Fruit fly (Drosophila melanogaster) whole organism, embryonic: ENCODE results near the gene mahe.

ENCODE experiments used
- Awh ChIP-seq: fragments of 200-800 bp; sonication (Bioruptor generic); IDR thresholded peaks from 2 replicates; pipeline ENCODE4, ENCODE4 v1.3.6; 2022; ENCODE audit warnings: missing biosample characterization, missing genetic modification characterization
- CG10209 ChIP-seq: fragments of 200-800 bp; sonication (Bioruptor generic); optimal IDR thresholded peaks from 3 replicates; lab custom pipeline; 2017; ENCODE audit warnings: missing biosample characterization, mild to moderate bottlenecking, missing genetic modification characterization, missing genetic modification reagents
- CG10274 ChIP-seq: fragments of 200-800 bp; sonication (Bioruptor generic); optimal IDR thresholded peaks from 3 replicates; lab custom pipeline; 2017; ENCODE audit warnings: missing biosample characterization, mild to moderate bottlenecking, missing genetic modification characterization
- CG10321 ChIP-seq: fragments of 200-800 bp; sonication (Bioruptor generic); IDR thresholded peaks from 2 replicates; pipeline ENCODE4 v1.3.6; 2022; ENCODE audit warnings: missing biosample characterization, missing genetic modification characterization
- CG10654 ChIP-seq: fragments of 200-800 bp; sonication (Bioruptor generic); optimal IDR thresholded peaks from 2 replicates; lab custom pipeline; 2016; ENCODE audit warnings: missing biosample characterization, missing genetic modification characterization
- CG10979 ChIP-seq: fragments of 200-800 bp; sonication (Bioruptor generic); optimal IDR thresholded peaks from 2 replicates; lab custom pipeline; 2018; ENCODE audit warnings: missing biosample characterization, mild to moderate bottlenecking, missing genetic modification characterization, moderate library complexity
- CG13123 ChIP-seq: fragments of 200-800 bp; sonication (Bioruptor generic); optimal IDR thresholded peaks from 2 replicates; lab custom pipeline; 2016; ENCODE audit warnings: missing biosample characterization, missing genetic modification characterization
- CG13424 ChIP-seq: fragments of 200-800 bp; sonication (Bioruptor generic); optimal IDR thresholded peaks from 2 replicates; lab custom pipeline; 2019; ENCODE audit warnings: missing biosample characterization, mild to moderate bottlenecking, missing genetic modification characterization, moderate library complexity
- CG1529 ChIP-seq: fragments of 200-800 bp; sonication (Bioruptor generic); optimal IDR thresholded peaks from 3 replicates; lab custom pipeline; 2018; ENCODE audit warnings: missing biosample characterization, missing genetic modification characterization
- CG1647 ChIP-seq: fragments of 200-800 bp; sonication (Bioruptor generic); optimal IDR thresholded peaks from 3 replicates; lab custom pipeline; 2016; ENCODE audit warnings: missing biosample characterization, missing genetic modification characterization
- CG17385 ChIP-seq: fragments of 200-800 bp; sonication (Bioruptor generic); optimal IDR thresholded peaks from 3 replicates; lab custom pipeline; 2018; ENCODE audit warnings: missing biosample characterization, mild to moderate bottlenecking, missing genetic modification characterization
- CG18476 ChIP-seq: fragments of 200-800 bp; sonication (Bioruptor generic); optimal IDR thresholded peaks from 2 replicates; lab custom pipeline; 2016; ENCODE audit warnings: missing biosample characterization, mild to moderate bottlenecking, missing genetic modification characterization
- CG2116 ChIP-seq: fragments of 200-800 bp; sonication (Bioruptor generic); optimal IDR thresholded peaks from 3 replicates; lab custom pipeline; 2018; ENCODE audit warnings: missing biosample characterization, mild to moderate bottlenecking, missing genetic modification characterization
- CG2875 ChIP-seq: fragments of 200-800 bp; sonication (Bioruptor generic); optimal IDR thresholded peaks from 2 replicates; lab custom pipeline; 2017; ENCODE audit warnings: missing biosample characterization, mild to moderate bottlenecking, missing genetic modification characterization, missing genetic modification reagents
- CG31224 ChIP-seq: fragments of 200-800 bp; sonication (Bioruptor generic); IDR thresholded peaks from 2 replicates; pipeline ENCODE4 v1.3.6; 2022; ENCODE audit warnings: missing biosample characterization, missing genetic modification characterization
- CG42726 ChIP-seq: fragments of 200-800 bp; sonication (Bioruptor generic); IDR thresholded peaks from 2 replicates; pipeline ENCODE4 v1.3.6; 2022; ENCODE audit warnings: missing biosample characterization, missing genetic modification characterization; ENCODE audit not compliant: partially characterized antibody
- CG4854 ChIP-seq: fragments of 200-800 bp; sonication (Bioruptor generic); optimal IDR thresholded peaks from 2 replicates; lab custom pipeline; 2016; ENCODE audit warnings: missing biosample characterization, missing genetic modification characterization, inconsistent platforms
- CG6175 ChIP-seq: fragments of 200-800 bp; sonication (Bioruptor generic); IDR thresholded peaks from 3 replicates; pipeline ENCODE4 v1.3.6; 2022; ENCODE audit warnings: missing biosample characterization, missing genetic modification characterization
- CG6813 ChIP-seq: fragments of 200-800 bp; sonication (Bioruptor generic); optimal IDR thresholded peaks from 2 replicates; lab custom pipeline; 2017; ENCODE audit warnings: missing biosample characterization, missing genetic modification characterization, mild to moderate bottlenecking, moderate library complexity, missing genetic modification reagents
- CG7357 ChIP-seq: fragments of 200-800 bp; sonication (Bioruptor generic); IDR thresholded peaks from 3 replicates; pipeline ENCODE4 v1.3.6; 2022; ENCODE audit warnings: missing biosample characterization, missing genetic modification characterization
- CG8388 ChIP-seq: fragments of 200-800 bp; sonication (Bioruptor generic); optimal IDR thresholded peaks from 2 replicates; lab custom pipeline; 2019; ENCODE audit warnings: missing biosample characterization, mild to moderate bottlenecking, missing genetic modification characterization, moderate library complexity
- CG9797 ChIP-seq: fragments of 200-800 bp; sonication (Bioruptor generic); optimal IDR thresholded peaks from 3 replicates; lab custom pipeline; 2018; ENCODE audit warnings: missing biosample characterization, mild to moderate bottlenecking, missing genetic modification characterization
- CoRest ChIP-seq: fragments of 200-800 bp; sonication (Bioruptor generic); optimal IDR thresholded peaks from 3 replicates; lab custom pipeline; 2018; ENCODE audit warnings: missing biosample characterization, mild to moderate bottlenecking, missing genetic modification characterization, moderate library complexity
- Dad ChIP-seq: fragments of 200-800 bp; sonication (Bioruptor generic); optimal IDR thresholded peaks from 3 replicates; lab custom pipeline; 2016; ENCODE audit warnings: missing biosample characterization, missing genetic modification characterization
- Dek ChIP-seq: fragments of 200-800 bp; sonication (Bioruptor generic); optimal IDR thresholded peaks from 3 replicates; lab custom pipeline; 2019; ENCODE audit warnings: missing biosample characterization, mild to moderate bottlenecking, missing genetic modification characterization, moderate library complexity
- ERR ChIP-seq: fragments of 200-800 bp; sonication (Bioruptor generic); optimal IDR thresholded peaks from 2 replicates; lab custom pipeline; 2016; ENCODE audit warnings: missing biosample characterization, missing genetic modification characterization
- Hmr ChIP-seq: fragments of 200-800 bp; sonication (Bioruptor generic); optimal IDR thresholded peaks from 3 replicates; lab custom pipeline; 2017; ENCODE audit warnings: mild to moderate bottlenecking, missing biosample characterization, missing genetic modification reagents, missing genetic modification characterization
- Lim3 ChIP-seq: fragments of 200-800 bp; sonication (Bioruptor generic); IDR thresholded peaks from 2 replicates; pipeline ENCODE4 v1.3.6; 2022; ENCODE audit warnings: missing biosample characterization, missing genetic modification characterization
- Nf-YA ChIP-seq: fragments of 200-800 bp; sonication (Bioruptor generic); IDR thresholded peaks from 2 replicates; pipeline ENCODE4 v1.3.6; 2022; ENCODE audit warnings: missing biosample characterization, missing genetic modification characterization
- Ptx1 ChIP-seq: fragments of 200-800 bp; sonication (Bioruptor generic); IDR thresholded peaks from 2 replicates; pipeline ENCODE4 v1.3.6; 2022; ENCODE audit warnings: missing biosample characterization, missing genetic modification characterization
- Rx ChIP-seq: fragments of 200-800 bp; sonication (Bioruptor generic); IDR thresholded peaks from 2 replicates; pipeline ENCODE4 v1.3.6; 2022; ENCODE audit warnings: missing biosample characterization, missing genetic modification characterization
- Sry-β ChIP-seq: fragments of 200-800 bp; sonication (Bioruptor generic); optimal IDR thresholded peaks from 2 replicates; lab custom pipeline; 2018; ENCODE audit warnings: missing biosample characterization, mild to moderate bottlenecking, missing genetic modification characterization, moderate library complexity
- Xbp1 ChIP-seq: fragments of 200-800 bp; sonication (Bioruptor generic); optimal IDR thresholded peaks from 3 replicates; lab custom pipeline; 2016; ENCODE audit warnings: missing biosample characterization, mild to moderate bottlenecking, missing genetic modification characterization
- az2 ChIP-seq: fragments of 200-800 bp; sonication (Bioruptor generic); optimal IDR thresholded peaks from 3 replicates; lab custom pipeline; 2016; ENCODE audit warnings: missing biosample characterization, missing genetic modification characterization
- bcd ChIP-seq: fragments of 200-800 bp; sonication (Bioruptor generic); optimal IDR thresholded peaks from 2 replicates; lab custom pipeline; 2017; ENCODE audit warnings: missing biosample characterization, mild to moderate bottlenecking, missing genetic modification characterization
- crol ChIP-seq: fragments of 200-800 bp; sonication (Bioruptor generic); IDR thresholded peaks from 2 replicates; pipeline ENCODE4 v1.3.6; 2022; ENCODE audit warnings: missing biosample characterization, missing genetic modification characterization
- en ChIP-seq: fragments of 200-800 bp; sonication (Bioruptor generic); optimal IDR thresholded peaks from 2 replicates; lab custom pipeline; 2016; ENCODE audit warnings: missing biosample characterization, missing genetic modification characterization
- eve ChIP-seq, 2 experiments: fragments of >200 bp; optimal IDR thresholded peaks; 2 replicates each; lab custom pipeline; 2017; ENCODE audit warnings: missing biosample characterization in 2 of 2, missing genetic modification characterization in 2 of 2
- ewg ChIP-seq: fragments of 200-800 bp; sonication (Bioruptor generic); optimal IDR thresholded peaks from 3 replicates; lab custom pipeline; 2017; ENCODE audit warnings: mild to moderate bottlenecking, missing biosample characterization, missing genetic modification reagents, missing genetic modification characterization
- gcm2 ChIP-seq: fragments of 200-800 bp; sonication (Bioruptor generic); optimal IDR thresholded peaks from 2 replicates; lab custom pipeline; 2016; ENCODE audit warnings: missing biosample characterization, missing genetic modification characterization
- ind ChIP-seq: fragments of 200-800 bp; sonication (Bioruptor generic); optimal IDR thresholded peaks from 3 replicates; lab custom pipeline; 2016; ENCODE audit warnings: missing biosample characterization, missing genetic modification characterization
- jing ChIP-seq: fragments of 200-800 bp; sonication (Bioruptor generic); optimal IDR thresholded peaks from 2 replicates; lab custom pipeline; 2018; ENCODE audit warnings: missing biosample characterization, mild to moderate bottlenecking, missing genetic modification characterization
- knrl ChIP-seq: fragments of 200-800 bp; sonication (Bioruptor generic); IDR thresholded peaks from 3 replicates; pipeline ENCODE4 v1.3.6; 2022; ENCODE audit warnings: missing biosample characterization, missing genetic modification characterization; ENCODE audit not compliant: partially characterized antibody
- lilli ChIP-seq: fragments of 200-800 bp; sonication (Bioruptor generic); optimal IDR thresholded peaks from 3 replicates; lab custom pipeline; 2016; ENCODE audit warnings: missing biosample characterization, missing genetic modification characterization
- p53 ChIP-seq: fragments of 200-800 bp; sonication (Bioruptor generic); optimal IDR thresholded peaks from 2 replicates; lab custom pipeline; 2016; ENCODE audit warnings: missing biosample characterization, missing genetic modification characterization
- pho ChIP-seq: fragments of 200-800 bp; sonication (Bioruptor generic); optimal IDR thresholded peaks from 2 replicates; lab custom pipeline; 2016; ENCODE audit warnings: missing biosample characterization, missing genetic modification characterization
- sc ChIP-seq, 3 experiments: fragments of >200 bp in 2 of 3; fragments of 200-800 bp in 1 of 3; sonication (Bioruptor generic) in 1 of 3; optimal IDR thresholded peaks; 2 replicates in 2 of 3; 3 replicates in 1 of 3; lab custom pipeline; 2017; ENCODE audit warnings: mild to moderate bottlenecking in 1 of 3, missing biosample characterization in 1 of 3, missing genetic modification characterization in 1 of 3, missing genetic modification reagents in 1 of 3
- tin ChIP-seq: fragments of 200-800 bp; sonication (Bioruptor generic); optimal IDR thresholded peaks from 3 replicates; lab custom pipeline; 2016; ENCODE audit warnings: missing biosample characterization, missing genetic modification characterization
- wek ChIP-seq: fragments of 200-800 bp; sonication (Bioruptor generic); optimal IDR thresholded peaks from 3 replicates; lab custom pipeline; 2018; ENCODE audit warnings: missing biosample characterization, mild to moderate bottlenecking, missing genetic modification characterization, moderate library complexity

Gene mahe

dm6 chrX:7933210-7933915, 2.2 kb upstream of the mahe start, which contains the start of the genes Dhdds and RpS14a (continued):
- TF ChIP-seq en (GFP tag; lab: Kevin White, UChicago) (peak; percentile 15), crol (GFP tag; lab: Robert Waterston, UW) (no peak), CG13424 (peak; percentile 15), CG2116 (GFP tag; lab: Kevin White, UChicago) (peak; percentile 97), Dad (GFP tag; lab: Kevin White, UChicago) (peak; percentile 58), CG10654 (GFP tag; lab: Kevin White, UChicago) (peak; percentile 36), knrl (GFP tag; lab: Robert Waterston, UW) (peak; percentile 89), tin (GFP tag; lab: Kevin White, UChicago) (peak; percentile 17), az2 (GFP tag; lab: Kevin White, UChicago) (peak; percentile 17), Awh (no peak), CG10209 (GFP tag; lab: Kevin White, UChicago) (peak; percentile 70), Xbp1 (GFP tag; lab: Kevin White, UChicago) (peak; percentile 47), CG17385 (GFP tag; lab: Kevin White, UChicago) (peak; percentile 67), Rx (GFP tag; lab: Robert Waterston, UW) (peak; percentile 11; the same call in 1 of the 2 replicates), CG31224 (GFP tag; lab: Robert Waterston, UW) (peak; percentile 37; the same call in 1 of the 2 replicates), sc (optimal IDR thresholded peaks at IDR 0.05; lab: Kevin White, UChicago) (no peak), sc (GFP tag; optimal IDR thresholded peaks at IDR 0.05; lab: Kevin White, UChicago) (peak; percentile 52), CG10321 (no peak), CG10274 (GFP tag; lab: Kevin White, UChicago) (peak; percentile 33), ind (peak; percentile 24), eve (GFP tag; optimal IDR thresholded peaks at IDR 0.05; lab: Kevin White, UChicago) (no peak), gcm2 (GFP tag; lab: Kevin White, UChicago) (no peak), CG6175 (GFP tag; lab: Robert Waterston, UW) (no peak), CoRest (tag; lab: Kevin White, UChicago) (peak; percentile 47), ewg (GFP tag; lab: Kevin White, UChicago) (peak; percentile 44), CG18476 (GFP tag; lab: Kevin White, UChicago) (peak; percentile 44), lilli (no peak), CG4854 (GFP tag; lab: Kevin White, UChicago) (peak; percentile 29), Nf-YA (GFP tag; lab: Robert Waterston, UW) (0 out of 2 replicates have a peak, but pooled peaks have one; percentile 17), CG42726 (GFP tag; lab: Robert Waterston, UW) (0 out of 2 replicates have a peak, but pooled peaks have one; percentile 31), Sry-β (GFP tag; lab: Kevin White, UChicago) (no peak), Ptx1 (GFP tag; lab: Robert Waterston, UW) (no peak), bcd (GFP tag; lab: Kevin White, UChicago) (peak; percentile 88), CG1647 (GFP tag; lab: Kevin White, UChicago) (no peak), p53 (GFP tag; lab: Kevin White, UChicago) (no peak), CG6813 (GFP tag; lab: Kevin White, UChicago) (peak; percentile 41), CG1529 (GFP tag; lab: Kevin White, UChicago) (peak; percentile 19), Lim3 (GFP tag; lab: Robert Waterston, UW) (no peak), Dek (tag; lab: Kevin White, UChicago) (no peak), pho (GFP tag; lab: Kevin White, UChicago) (peak; percentile 35), CG10979 (tag; lab: Kevin White, UChicago) (peak; percentile 43), ERR (GFP tag; lab: Kevin White, UChicago) (no peak), CG7357 (GFP tag; lab: Robert Waterston, UW) (no peak), CG13123 (no peak), Hmr (GFP tag; lab: Kevin White, UChicago) (peak; percentile 83), wek (peak; percentile 17), CG9797 (GFP tag; lab: Kevin White, UChicago) (peak; percentile 92), CG2875 (peak; percentile 21), jing (no peak), CG8388 (GFP tag; lab: Kevin White, UChicago) (peak; percentile 45)
